Fruit fly (Drosophila melanogaster): ENCODE measurements around the gene Slc25A46b.

Slc25A46b gene

dm6 chr2L:18145253-18145652 lies 48.9 kb downstream of the Slc25A46b start (continued):
- peak; percentile 85 for TF ChIP-seq H2.0 (GFP tag; IDR thresholded peaks at IDR 0.05)
- TF ChIP-seq CG17361 (GFP tag; IDR thresholded peaks at IDR 0.05), result peak; percentile 87
- peak; percentile 68 for TF ChIP-seq CG15011 (GFP tag; optimal IDR thresholded peaks at IDR 0.05)
- TF ChIP-seq seq (GFP tag; IDR thresholded peaks at IDR 0.05), result peak; percentile 76
- peak in 1 of 2 experiments; percentile 74 for TF ChIP-seq tll (GFP tag; optimal IDR thresholded peaks at IDR 0.05)
- no peak for TF ChIP-seq Sry-β (GFP tag; optimal IDR thresholded peaks at IDR 0.05)
- TF ChIP-seq HmgD (GFP tag; optimal IDR thresholded peaks at IDR 0.05), result peak; percentile 32
- TF ChIP-seq CG17385 (GFP tag; optimal IDR thresholded peaks at IDR 0.05), result peak; percentile 69
- TF ChIP-seq Awh (GFP tag; IDR thresholded peaks at IDR 0.05), result peak; percentile 73
- TF ChIP-seq Stat92E (GFP tag; optimal IDR thresholded peaks at IDR 0.05), result peak in 1 of 3 experiments; percentile 86
- TF ChIP-seq CG11456 (GFP tag; IDR thresholded peaks at IDR 0.05), result peak; percentile 73; the same call in 2 of the 3 replicates
- TF ChIP-seq Asciz (GFP tag; optimal IDR thresholded peaks at IDR 0.05), result peak; percentile 55
- TF ChIP-seq CG32772 (GFP tag; IDR thresholded peaks at IDR 0.05), result peak; percentile 69
- no peak for TF ChIP-seq knrl (GFP tag; IDR thresholded peaks at IDR 0.05; ENCODE audit: partially characterized antibody)
- peak; percentile 12; the same call in 1 of the 2 replicates for TF ChIP-seq Adf1 (GFP tag; IDR thresholded peaks at IDR 0.05)
- peak; percentile 73 for TF ChIP-seq MTF-1 (GFP tag; optimal IDR thresholded peaks at IDR 0.05; ENCODE audit: borderline replicate concordance)
- TF ChIP-seq Oaz (GFP tag; IDR thresholded peaks at IDR 0.05), result peak; percentile 49; the same call in 1 of the 2 replicates
- TF ChIP-seq corto (GFP tag; optimal IDR thresholded peaks at IDR 0.05), result peak; percentile 90
- TF ChIP-seq CG17359 (tag; optimal IDR thresholded peaks at IDR 0.05), result peak; percentile 76
- peak; percentile 27 for TF ChIP-seq salm (tag; optimal IDR thresholded peaks at IDR 0.05)
- peak; percentile 65 for TF ChIP-seq NfI (GFP tag; optimal IDR thresholded peaks at IDR 0.05)
- peak; percentile 71 for TF ChIP-seq CG3407 (GFP tag; optimal IDR thresholded peaks at IDR 0.05)
- peak; percentile 52 for TF ChIP-seq CG15514 (GFP tag; optimal IDR thresholded peaks at IDR 0.05)
- TF ChIP-seq Mrtf (GFP tag; IDR thresholded peaks at IDR 0.05), result peak; percentile 70; the same call in 2 of the 3 replicates
- TF ChIP-seq CG3847 (GFP tag; IDR thresholded peaks at IDR 0.05), result peak; percentile 42; the same call in 1 of the 2 replicates
- TF ChIP-seq CG10274 (GFP tag; optimal IDR thresholded peaks at IDR 0.05), result peak; percentile 63
- peak; percentile 88 for TF ChIP-seq CG7271 (tag; optimal IDR thresholded peaks at IDR 0.05)
- peak; percentile 62 for TF ChIP-seq Dek (tag; optimal IDR thresholded peaks at IDR 0.05)
- TF ChIP-seq cg (GFP tag; optimal IDR thresholded peaks at IDR 0.05), result no peak
- peak; percentile 89 for TF ChIP-seq CG13775 (GFP tag; optimal IDR thresholded peaks at IDR 0.05)
- no peak for TF ChIP-seq toy (GFP tag; IDR thresholded peaks at IDR 0.05)
- no peak for TF ChIP-seq br (optimal IDR thresholded peaks at IDR 0.05)
- peak; percentile 20 for TF ChIP-seq CG9797 (GFP tag; optimal IDR thresholded peaks at IDR 0.05)
- peak; percentile 29 for TF ChIP-seq da (GFP tag; optimal IDR thresholded peaks at IDR 0.05)
- peak; percentile 71 for TF ChIP-seq Atf3 (GFP tag; optimal IDR thresholded peaks at IDR 0.05)
- peak; percentile 76 for TF ChIP-seq slp2 (GFP tag; optimal IDR thresholded peaks at IDR 0.05)
- TF ChIP-seq Myb (GFP tag; optimal IDR thresholded peaks at IDR 0.05), result peak; percentile 61
- no peak for TF ChIP-seq unc-4 (GFP tag; IDR thresholded peaks at IDR 0.05; ENCODE audit: partially characterized antibody)
- peak in 1 of 2 experiments; percentile 49 for TF ChIP-seq Eip74EF (GFP tag; optimal IDR thresholded peaks at IDR 0.05)
- TF ChIP-seq sna (GFP tag; IDR thresholded peaks at IDR 0.05; ENCODE audit: partially characterized antibody), result no peak
- TF ChIP-seq CG10543 (GFP tag; optimal IDR thresholded peaks at IDR 0.05), result no peak
- peak; percentile 91 for TF ChIP-seq CG12391 (tag; optimal IDR thresholded peaks at IDR 0.05)
- TF ChIP-seq CG10366 (GFP tag; IDR thresholded peaks at IDR 0.05), result peak; percentile 81
- TF ChIP-seq Sox102F (GFP tag; optimal IDR thresholded peaks at IDR 0.05), result peak; percentile 78
- peak; percentile 44 for TF ChIP-seq gro (GFP tag; optimal IDR thresholded peaks at IDR 0.05)
- no peak for TF ChIP-seq eyg (GFP tag; optimal IDR thresholded peaks at IDR 0.05)
- peak; percentile 63 for TF ChIP-seq CG3163 (GFP tag; optimal IDR thresholded peaks at IDR 0.05)
- peak; percentile 93 for TF ChIP-seq CG10979 (tag; optimal IDR thresholded peaks at IDR 0.05)
- no peak for TF ChIP-seq usp (GFP tag; optimal IDR thresholded peaks at IDR 0.05)
- TF ChIP-seq sr (GFP tag; IDR thresholded peaks at IDR 0.05), result no peak

All from whole organism, embryonic.